Fruit fly (Drosophila melanogaster) whole organism, embryonic: ENCODE data around the gene alphaTub84B.
A peak's percentile ranks its signal among the peaks of the same experiment; 100 is the strongest.

ENCODE experiments used
- Atf-2 ChIP-seq: fragments of 200-800 bp; sonication (Bioruptor generic); optimal IDR thresholded peaks from 2 replicates; lab custom pipeline; 2016; ENCODE audit warnings: missing biosample characterization, missing genetic modification characterization
- Atf6 ChIP-seq: fragments of 200-800 bp; sonication (Bioruptor generic); IDR thresholded peaks from 2 replicates; pipeline ENCODE4 v1.3.6; 2022; ENCODE audit warnings: missing biosample characterization, missing genetic modification characterization
- B-H1 ChIP-seq: fragments of 200-800 bp; sonication (Bioruptor generic); IDR thresholded peaks from 3 replicates; pipeline ENCODE4 v1.3.6; 2022; ENCODE audit warnings: missing biosample characterization, missing genetic modification characterization
- C15 ChIP-seq: fragments of 200-800 bp; sonication (Bioruptor generic); IDR thresholded peaks from 3 replicates; pipeline ENCODE4 v1.3.6; 2022; ENCODE audit warnings: missing biosample characterization, missing genetic modification characterization
- CG10543 ChIP-seq: fragments of 200-800 bp; sonication (Bioruptor generic); optimal IDR thresholded peaks from 3 replicates; lab custom pipeline; 2017; ENCODE audit warnings: missing biosample characterization, mild to moderate bottlenecking, missing genetic modification characterization, moderate library complexity
- CG10959 ChIP-seq: fragments of 200-800 bp; sonication (Bioruptor generic); IDR thresholded peaks from 2 replicates; pipeline ENCODE4 v1.3.6; 2022; ENCODE audit warnings: missing biosample characterization, missing genetic modification characterization
- CG14441 ChIP-seq: fragments of 200-800 bp; sonication (Bioruptor generic); IDR thresholded peaks from 2 replicates; pipeline ENCODE4 v1.3.6; 2022; ENCODE audit warnings: missing biosample characterization, missing genetic modification characterization
- CG15479 ChIP-seq: fragments of 200-800 bp; sonication (Bioruptor generic); optimal IDR thresholded peaks from 3 replicates; lab custom pipeline; 2019; ENCODE audit warnings: missing biosample characterization, mild to moderate bottlenecking, missing genetic modification characterization, moderate library complexity
- CG17829 ChIP-seq: fragments of 200-800 bp; optimal IDR thresholded peaks from 2 replicates; lab custom pipeline; 2019; ENCODE audit warnings: missing biosample characterization, mild to moderate bottlenecking, missing genetic modification characterization, moderate library complexity
- CG17912 ChIP-seq: fragments of 200-800 bp; sonication (Bioruptor generic); optimal IDR thresholded peaks from 2 replicates; lab custom pipeline; 2018; ENCODE audit warnings: missing biosample characterization, mild to moderate bottlenecking, missing genetic modification characterization
- CG18476 ChIP-seq: fragments of 200-800 bp; sonication (Bioruptor generic); optimal IDR thresholded peaks from 2 replicates; lab custom pipeline; 2016; ENCODE audit warnings: missing biosample characterization, mild to moderate bottlenecking, missing genetic modification characterization
- CG2116 ChIP-seq: fragments of 200-800 bp; sonication (Bioruptor generic); optimal IDR thresholded peaks from 3 replicates; lab custom pipeline; 2018; ENCODE audit warnings: missing biosample characterization, mild to moderate bottlenecking, missing genetic modification characterization
- CG31388 ChIP-seq: fragments of 200-800 bp; sonication (Bioruptor generic); optimal IDR thresholded peaks from 2 replicates; lab custom pipeline; 2016; ENCODE audit warnings: missing biosample characterization, missing genetic modification characterization
- CG33557 ChIP-seq: fragments of 200-800 bp; sonication (Bioruptor generic); optimal IDR thresholded peaks from 2 replicates; lab custom pipeline; 2019; ENCODE audit warnings: missing biosample characterization, mild to moderate bottlenecking, missing genetic modification characterization, moderate library complexity
- CG34224 ChIP-seq: fragments of 200-800 bp; sonication (Bioruptor generic); IDR thresholded peaks from 3 replicates; pipeline ENCODE4 v1.3.6; 2022; ENCODE audit warnings: missing biosample characterization, missing genetic modification characterization; ENCODE audit not compliant: partially characterized antibody
- CG4360 ChIP-seq: fragments of 200-800 bp; sonication (Bioruptor generic); IDR thresholded peaks from 2 replicates; pipeline ENCODE4 v1.3.6; 2022; ENCODE audit warnings: missing biosample characterization, missing genetic modification characterization
- CG4854 ChIP-seq: fragments of 200-800 bp; sonication (Bioruptor generic); optimal IDR thresholded peaks from 2 replicates; lab custom pipeline; 2016; ENCODE audit warnings: missing biosample characterization, missing genetic modification characterization, inconsistent platforms
- CG5953 ChIP-seq: fragments of 200-800 bp; sonication (Bioruptor generic); IDR thresholded peaks from 2 replicates; pipeline ENCODE4 v1.3.6; 2022; ENCODE audit warnings: missing biosample characterization, missing genetic modification characterization
- Dfd ChIP-seq, 2 experiments: fragments of >200 bp; optimal IDR thresholded peaks; 2 replicates each; lab custom pipeline; 2017; ENCODE audit warnings: missing biosample characterization in 2 of 2, missing genetic modification characterization in 2 of 2
- Drgx ChIP-seq: fragments of 200-800 bp; sonication (Bioruptor generic); IDR thresholded peaks from 2 replicates; pipeline ENCODE4 v1.3.6; 2022; ENCODE audit warnings: missing biosample characterization, missing genetic modification characterization
- Ets65A ChIP-seq: fragments of 200-800 bp; sonication (Bioruptor generic); peaks from one replicate; lab custom pipeline; 2016; ENCODE audit warnings: missing biosample characterization, missing genetic modification characterization
- Hand ChIP-seq: fragments of 200-800 bp; sonication (Bioruptor generic); optimal IDR thresholded peaks from 2 replicates; lab custom pipeline; 2017; ENCODE audit warnings: mild to moderate bottlenecking, missing biosample characterization, missing genetic modification reagents, missing genetic modification characterization
- Hey ChIP-seq: fragments of 200-800 bp; sonication (Bioruptor generic); optimal IDR thresholded peaks from 3 replicates; lab custom pipeline; 2018; ENCODE audit warnings: missing biosample characterization, mild to moderate bottlenecking, missing genetic modification characterization
- Hr39 ChIP-seq: fragments of >200 bp; optimal IDR thresholded peaks from 2 replicates; lab custom pipeline; 2017
- Hr78 ChIP-seq, 2 experiments: fragments of 200-800 bp in 1 of 2; fragments of >200 bp in 1 of 2; sonication (Bioruptor generic) in 1 of 2; optimal IDR thresholded peaks; 2 replicates each; lab custom pipeline; 2017 to 2019; ENCODE audit warnings: missing biosample characterization in 2 of 2, missing genetic modification characterization in 2 of 2, mild to moderate bottlenecking in 1 of 2, moderate library complexity in 1 of 2
- MBD-R2 ChIP-seq: fragments of 200-800 bp; sonication (Bioruptor generic); IDR thresholded peaks from 2 replicates; pipeline ENCODE4 v1.3.6; 2022; ENCODE audit warnings: missing biosample characterization, missing genetic modification characterization
- MESR4 ChIP-seq: fragments of 200-800 bp; sonication (Bioruptor generic); optimal IDR thresholded peaks from 2 replicates; lab custom pipeline; 2018; ENCODE audit warnings: missing biosample characterization, mild to moderate bottlenecking, missing genetic modification characterization, moderate library complexity
- Meics ChIP-seq: fragments of 200-800 bp; sonication (Bioruptor generic); optimal IDR thresholded peaks from 2 replicates; lab custom pipeline; 2017; ENCODE audit warnings: missing biosample characterization, mild to moderate bottlenecking, missing genetic modification characterization
- Nf-YB ChIP-seq: fragments of 200-800 bp; sonication (Bioruptor generic); optimal IDR thresholded peaks from 3 replicates; lab custom pipeline; 2019; ENCODE audit warnings: missing biosample characterization, mild to moderate bottlenecking, missing genetic modification characterization, moderate library complexity
- NfI ChIP-seq: fragments of 200-800 bp; sonication (Bioruptor generic); optimal IDR thresholded peaks from 3 replicates; lab custom pipeline; 2018; ENCODE audit warnings: missing biosample characterization, mild to moderate bottlenecking, missing genetic modification characterization, moderate library complexity
- Ravus ChIP-seq: fragments of 200-800 bp; sonication (Bioruptor generic); IDR thresholded peaks from 2 replicates; pipeline ENCODE4 v1.3.6; 2022; ENCODE audit warnings: missing biosample characterization, missing genetic modification characterization
- Scr ChIP-seq: fragments of 200-800 bp; sonication (Bioruptor generic); IDR thresholded peaks from 2 replicates; pipeline ENCODE4 v1.3.6; 2022; ENCODE audit warnings: missing biosample characterization, missing genetic modification characterization; ENCODE audit not compliant: partially characterized antibody
- Six4 ChIP-seq: fragments of 200-800 bp; sonication (Bioruptor generic); optimal IDR thresholded peaks from 2 replicates; lab custom pipeline; 2016; ENCODE audit warnings: missing biosample characterization, missing genetic modification characterization
- Taf1 ChIP-seq: fragments of 200-800 bp; sonication (Bioruptor generic); IDR thresholded peaks from 2 replicates; pipeline ENCODE4 v1.3.6; 2022; ENCODE audit warnings: missing biosample characterization, missing genetic modification characterization
- ash1 ChIP-seq: fragments of 200-800 bp; sonication (Bioruptor generic); optimal IDR thresholded peaks from 2 replicates; lab custom pipeline; 2018; ENCODE audit warnings: missing biosample characterization, mild to moderate bottlenecking, missing genetic modification characterization
- bowl ChIP-seq: fragments of 200-800 bp; sonication (Bioruptor generic); IDR thresholded peaks from 2 replicates; pipeline ENCODE4 v1.3.6; 2022; ENCODE audit warnings: missing biosample characterization, missing genetic modification characterization
- cato ChIP-seq: fragments of 200-800 bp; sonication (Bioruptor generic); optimal IDR thresholded peaks from 2 replicates; lab custom pipeline; 2016; ENCODE audit warnings: missing biosample characterization, missing genetic modification characterization, borderline replicate concordance
- corto ChIP-seq: fragments of 200-800 bp; sonication (Bioruptor generic); optimal IDR thresholded peaks from 2 replicates; lab custom pipeline; 2016; ENCODE audit warnings: missing biosample characterization, mild to moderate bottlenecking, missing genetic modification characterization, moderate library complexity
- dmrt99B ChIP-seq: fragments of 200-800 bp; sonication (Bioruptor generic); optimal IDR thresholded peaks from 2 replicates; lab custom pipeline; 2018; ENCODE audit warnings: missing biosample characterization, mild to moderate bottlenecking, missing genetic modification characterization, moderate library complexity
- gcm ChIP-seq: fragments of 200-800 bp; sonication (Bioruptor generic); optimal IDR thresholded peaks from 2 replicates; lab custom pipeline; 2019; ENCODE audit warnings: missing biosample characterization, mild to moderate bottlenecking, missing genetic modification characterization, moderate library complexity
- gro ChIP-seq: fragments of 200-800 bp; sonication (Bioruptor generic); optimal IDR thresholded peaks from 2 replicates; lab custom pipeline; 2016; ENCODE audit warnings: missing biosample characterization, missing genetic modification characterization
- gsb-n ChIP-seq: fragments of 200-800 bp; sonication (Bioruptor generic); optimal IDR thresholded peaks from 3 replicates; lab custom pipeline; 2018; ENCODE audit warnings: missing biosample characterization, mild to moderate bottlenecking, missing genetic modification characterization
- lilli ChIP-seq: fragments of 200-800 bp; sonication (Bioruptor generic); optimal IDR thresholded peaks from 3 replicates; lab custom pipeline; 2016; ENCODE audit warnings: missing biosample characterization, missing genetic modification characterization
- phol ChIP-seq: fragments of 200-800 bp; sonication (Bioruptor generic); optimal IDR thresholded peaks from 3 replicates; lab custom pipeline; 2018; ENCODE audit warnings: missing biosample characterization, mild to moderate bottlenecking, missing genetic modification characterization, moderate library complexity
- psq ChIP-seq: fragments of 200-800 bp; sonication (Bioruptor generic); optimal IDR thresholded peaks from 2 replicates; lab custom pipeline; 2017; ENCODE audit warnings: missing biosample characterization, missing genetic modification characterization
- sc ChIP-seq, 3 experiments: fragments of >200 bp in 2 of 3; fragments of 200-800 bp in 1 of 3; sonication (Bioruptor generic) in 1 of 3; optimal IDR thresholded peaks; 2 replicates in 2 of 3; 3 replicates in 1 of 3; lab custom pipeline; 2017; ENCODE audit warnings: mild to moderate bottlenecking in 1 of 3, missing biosample characterization in 1 of 3, missing genetic modification characterization in 1 of 3, missing genetic modification reagents in 1 of 3
- slp2 ChIP-seq: fragments of 200-800 bp; sonication (Bioruptor generic); optimal IDR thresholded peaks from 2 replicates; lab custom pipeline; 2016; ENCODE audit warnings: missing biosample characterization, missing genetic modification characterization
- sob ChIP-seq: fragments of 200-800 bp; sonication (Bioruptor generic); IDR thresholded peaks from 2 replicates; pipeline ENCODE4 v1.3.6; 2022; ENCODE audit warnings: missing biosample characterization, missing genetic modification characterization
- stwl ChIP-seq: fragments of 200-800 bp; sonication (Bioruptor generic); optimal IDR thresholded peaks from 3 replicates; lab custom pipeline; 2018; ENCODE audit warnings: missing biosample characterization, mild to moderate bottlenecking, missing genetic modification characterization, moderate library complexity
- zf30C ChIP-seq: fragments of 200-800 bp; sonication (Bioruptor generic); optimal IDR thresholded peaks from 3 replicates; lab custom pipeline; 2018; ENCODE audit warnings: missing biosample characterization, mild to moderate bottlenecking, missing genetic modification characterization

Gene alphaTub84B

dm6 chr3R:7090337-7090830, 4.0 kb downstream of the alphaTub84B start (continued):
- TF ChIP-seq Atf6 (GFP tag; lab: Robert Waterston, UW) (0 out of 2 replicates have a peak, but pooled peaks have one; percentile 7), sc (optimal IDR thresholded peaks at IDR 0.05; lab: Kevin White, UChicago) (no peak), sc (GFP tag; optimal IDR thresholded peaks at IDR 0.05; lab: Kevin White, UChicago) (no peak), CG4854 (GFP tag; lab: Kevin White, UChicago) (no peak), Atf-2 (no peak), CG14441 (0 out of 2 replicates have a peak, but pooled peaks have one; percentile 7), C15 (GFP tag; lab: Robert Waterston, UW) (no peak), dmrt99B (tag; lab: Kevin White, UChicago) (no peak), gro (GFP tag; lab: Kevin White, UChicago) (peak; percentile 16), slp2 (GFP tag; lab: Kevin White, UChicago) (no peak), lilli (GFP tag; lab: Kevin White, UChicago) (no peak), Nf-YB (GFP tag; lab: Kevin White, UChicago) (no peak), Hand (GFP tag; lab: Kevin White, UChicago) (no peak), corto (no peak), psq (no peak), NfI (no peak), cato (GFP tag; lab: Kevin White, UChicago) (no peak), CG33557 (GFP tag; lab: Kevin White, UChicago) (no peak), Taf1 (no peak), B-H1 (no peak), Scr (no peak), CG4360 (GFP tag; lab: Robert Waterston, UW) (no peak), CG31388 (GFP tag; lab: Kevin White, UChicago) (no peak), Drgx (GFP tag; lab: Robert Waterston, UW) (no peak), zf30C (GFP tag; lab: Kevin White, UChicago) (peak; percentile 52), CG15479 (GFP tag; lab: Kevin White, UChicago) (peak; percentile 81), Ravus (GFP tag; lab: Robert Waterston, UW) (no peak), sob (GFP tag; lab: Robert Waterston, UW) (0 out of 2 replicates have a peak, but pooled peaks have one; percentile 15), gcm (GFP tag; lab: Kevin White, UChicago) (no peak), Hey (no peak), Meics (GFP tag; lab: Kevin White, UChicago) (no peak), phol (no peak), Hr78 (GFP tag; optimal IDR thresholded peaks at IDR 0.05; lab: Kevin White, UChicago) (no peak), CG10959 (GFP tag; lab: Robert Waterston, UW) (no peak), CG18476 (GFP tag; lab: Kevin White, UChicago) (no peak), MBD-R2 (0 out of 2 replicates have a peak, but pooled peaks have one; percentile 18), stwl (tag; lab: Kevin White, UChicago) (no peak), CG17829 (tag; lab: Kevin White, UChicago) (peak; percentile 21), MESR4 (GFP tag; lab: Kevin White, UChicago) (no peak), CG34224 (GFP tag; lab: Robert Waterston, UW) (no peak), Ets65A (GFP tag; lab: Kevin White, UChicago) (peak; percentile 65), CG2116 (GFP tag; lab: Kevin White, UChicago) (no peak), CG5953 (GFP tag; lab: Robert Waterston, UW) (no peak), ash1 (peak; percentile 33), bowl (no peak), CG10543 (GFP tag; lab: Kevin White, UChicago) (peak; percentile 3), gsb-n (no peak), Hr39 (lab: Kevin White, UChicago) (no peak), Six4 (GFP tag; lab: Kevin White, UChicago) (no peak), CG17912 (GFP tag; lab: Kevin White, UChicago) (no peak), Dfd (GFP tag; optimal IDR thresholded peaks at IDR 0.05; lab: Kevin White, UChicago) (no peak)
